Worm (Caenorhabditis elegans) whole organism, L1 larva: Measurements from ENCODE around the gene tbx-11.
A peak's percentile ranks its signal among the peaks of the same experiment; 100 is the strongest.

Source experiments
- C04F5.9 ChIP-seq: sonication (generic microtip); optimal IDR thresholded peaks from 2 replicates; lab custom pipeline; 2016; ENCODE audit warnings: missing genetic modification characterization, missing compliant biosample characterization
- C16A3.4 ChIP-seq: fragments of 150-350 bp; optimal IDR thresholded peaks from 2 replicates; lab custom pipeline; 2014; ENCODE audit warnings: missing biosample characterization, missing genetic modification characterization
- C34B4.2 ChIP-seq: sonication (generic microtip); optimal IDR thresholded peaks from 2 replicates; lab custom pipeline; 2017; ENCODE audit warnings: mild to moderate bottlenecking, missing genetic modification characterization, missing compliant biosample characterization
- ceh-63 ChIP-seq: fragments of 200-800 bp; sonication (Bioruptor generic); optimal IDR thresholded peaks from 2 replicates; lab custom pipeline; 2018; ENCODE audit warnings: mild to moderate bottlenecking, missing genetic modification characterization, missing compliant biosample characterization
- ceh-88 ChIP-seq: fragments of 200-800 bp; sonication (Bioruptor generic); IDR thresholded peaks from 2 replicates; pipeline ENCODE4 v1.3.6; 2022; ENCODE audit warnings: missing genetic modification characterization, missing compliant biosample characterization
- ceh-90 ChIP-seq: sonication (generic microtip); optimal IDR thresholded peaks from 2 replicates; lab custom pipeline; 2016; ENCODE audit warnings: missing genetic modification characterization, missing compliant biosample characterization
- ces-1 ChIP-seq: fragments of 150-350 bp; optimal IDR thresholded peaks from 2 replicates; lab custom pipeline; 2014; ENCODE audit warnings: missing biosample characterization, missing genetic modification reagents, missing genetic modification characterization
- dpl-1 ChIP-seq, 3 experiments: fragments of 150-350 bp in 2 of 3; sonication (generic microtip) in 1 of 3; optimal IDR thresholded peaks; 2 replicates each; lab custom pipeline; 2014 to 2017; ENCODE audit warnings: missing biosample characterization in 3 of 3, missing genetic modification characterization in 3 of 3, missing genetic modification reagents in 3 of 3
- dsc-1 ChIP-seq: sonication (generic microtip); optimal IDR thresholded peaks from 2 replicates; lab custom pipeline; 2016; ENCODE audit warnings: mild to moderate bottlenecking, missing genetic modification characterization, missing compliant biosample characterization
- efl-1 ChIP-seq, 4 experiments: fragments of 150-350 bp; optimal IDR thresholded peaks in 3 of 4; peaks in 1 of 4; 1 replicate in 1 of 4; 2 replicates in 3 of 4; lab custom pipeline; 2014; ENCODE audit warnings: missing biosample characterization in 2 of 4, missing genetic modification characterization in 2 of 4, missing genetic modification reagents in 2 of 4
- egl-13 ChIP-seq: sonication (generic microtip); optimal IDR thresholded peaks from 2 replicates; lab custom pipeline; 2016; ENCODE audit warnings: missing genotype, missing genetic modification reagents, missing genetic modification characterization, missing compliant biosample characterization
- elt-2 ChIP-seq: sonication (generic microtip); optimal IDR thresholded peaks from 2 replicates; lab custom pipeline; 2016; ENCODE audit warnings: missing genetic modification characterization, mild to moderate bottlenecking, inconsistent platforms, missing compliant biosample characterization, missing genetic modification reagents
- elt-3 ChIP-seq, 6 experiments: fragments of 150-350 bp in 1 of 6; sonication (generic microtip); optimal IDR thresholded peaks; 2 replicates each; lab custom pipeline; 2017 to 2018; ENCODE audit warnings: missing biosample characterization in 6 of 6, missing genetic modification characterization in 6 of 6, inconsistent platforms in 1 of 6
- fkh-10 ChIP-seq: sonication (generic microtip); optimal IDR thresholded peaks from 2 replicates; lab custom pipeline; 2017; ENCODE audit warnings: missing biosample characterization, missing genetic modification reagents, missing genetic modification characterization
- fkh-4 ChIP-seq: sonication (generic microtip); optimal IDR thresholded peaks from 2 replicates; lab custom pipeline; 2016; ENCODE audit warnings: missing compliant biosample characterization, missing genetic modification characterization, borderline replicate concordance
- grh-1 ChIP-seq: fragments of 200-800 bp; sonication (Bioruptor generic); IDR thresholded peaks from 2 replicates; pipeline ENCODE4 v1.3.6; 2022; ENCODE audit warnings: missing genetic modification reagents, missing genetic modification characterization, missing compliant biosample characterization
- irx-1 ChIP-seq: sonication (generic microtip); optimal IDR thresholded peaks from 2 replicates; lab custom pipeline; 2016; ENCODE audit warnings: missing genetic modification characterization, missing compliant biosample characterization
- isw-1 ChIP-seq: fragments of 200-800 bp; sonication (Bioruptor generic); IDR thresholded peaks from 2 replicates; pipeline ENCODE4 v1.3.6; 2022; ENCODE audit warnings: missing genetic modification characterization, missing compliant biosample characterization
- jun-1 ChIP-seq: fragments of 150-350 bp; optimal IDR thresholded peaks from 2 replicates; lab custom pipeline; 2014; ENCODE audit warnings: missing biosample characterization, missing genetic modification reagents, missing genetic modification characterization
- lin-13 ChIP-seq: fragments of 150-350 bp; optimal IDR thresholded peaks from 2 replicates; lab custom pipeline; 2014; ENCODE audit warnings: missing biosample characterization, missing genetic modification reagents, missing genetic modification characterization
- lin-35 ChIP-seq, 2 experiments: fragments of 150-350 bp; optimal IDR thresholded peaks; 2 replicates each; lab custom pipeline; 2014; ENCODE audit warnings: missing biosample characterization in 2 of 2, missing genetic modification characterization in 2 of 2, missing genetic modification reagents in 2 of 2
- lin-39 ChIP-seq: fragments of 150-350 bp; optimal IDR thresholded peaks from 2 replicates; lab custom pipeline; 2014; ENCODE audit warnings: missing biosample characterization, missing genetic modification reagents, missing genetic modification characterization
- lsy-2 ChIP-seq, 2 experiments: fragments of 150-350 bp; optimal IDR thresholded peaks; 2 replicates each; lab custom pipeline; 2014; ENCODE audit warnings: missing biosample characterization in 2 of 2, missing genetic modification characterization in 2 of 2
- mab-9 ChIP-seq: fragments of 200-800 bp; sonication (Bioruptor generic); IDR thresholded peaks from 2 replicates; pipeline ENCODE4 v1.3.6; 2022; ENCODE audit warnings: missing genetic modification reagents, missing genetic modification characterization, missing compliant biosample characterization
- mep-1 ChIP-seq: fragments of 150-350 bp; optimal IDR thresholded peaks from 2 replicates; lab custom pipeline; 2014; ENCODE audit warnings: missing biosample characterization, missing genetic modification characterization
- nhr-19 ChIP-seq: fragments of 200-800 bp; sonication (Bioruptor generic); conservative IDR thresholded peaks from 2 replicates; pipeline ENCODE4 v1.3.6; 2022; ENCODE audit warnings: missing genetic modification characterization, missing compliant biosample characterization
- nhr-28 ChIP-seq: fragments of 150-350 bp; optimal IDR thresholded peaks from 2 replicates; lab custom pipeline; 2014; ENCODE audit warnings: missing biosample characterization, missing genetic modification characterization
- nhr-47 ChIP-seq: sonication (generic microtip); optimal IDR thresholded peaks from 2 replicates; lab custom pipeline; 2016; ENCODE audit warnings: mild to moderate bottlenecking, missing genetic modification characterization, moderate library complexity, missing compliant biosample characterization
- nhr-84 ChIP-seq: sonication (generic microtip); optimal IDR thresholded peaks from 2 replicates; lab custom pipeline; 2017; ENCODE audit warnings: missing biosample characterization, missing genetic modification characterization
- nhr-85 ChIP-seq: sonication (generic microtip); peaks from one replicate; lab custom pipeline; 2016; ENCODE audit warnings: missing genetic modification characterization, inconsistent platforms, missing compliant biosample characterization
- snu-23 ChIP-seq: sonication (generic microtip); optimal IDR thresholded peaks from 2 replicates; lab custom pipeline; 2016; ENCODE audit warnings: missing genetic modification characterization, missing compliant biosample characterization
- sox-4 ChIP-seq: sonication (generic microtip); optimal IDR thresholded peaks from 2 replicates; lab custom pipeline; 2016; ENCODE audit warnings: missing genetic modification characterization, missing compliant biosample characterization
- swsn-7 ChIP-seq: sonication (generic microtip); optimal IDR thresholded peaks from 2 replicates; lab custom pipeline; 2016; ENCODE audit warnings: missing genetic modification characterization, missing compliant biosample characterization
- tbx-2 ChIP-seq: sonication (generic microtip); optimal IDR thresholded peaks from 2 replicates; lab custom pipeline; 2016; ENCODE audit warnings: missing genetic modification characterization, missing compliant biosample characterization
- tlp-1 ChIP-seq: fragments of 150-350 bp; optimal IDR thresholded peaks from 2 replicates; lab custom pipeline; 2014; ENCODE audit warnings: missing biosample characterization, missing genetic modification characterization
- unc-30 ChIP-seq: sonication (generic microtip); optimal IDR thresholded peaks from 2 replicates; lab custom pipeline; 2017; ENCODE audit warnings: missing biosample characterization, missing genetic modification characterization
- vab-15 ChIP-seq: sonication (generic microtip); optimal IDR thresholded peaks from 2 replicates; lab custom pipeline; 2017; ENCODE audit warnings: missing genotype, mild to moderate bottlenecking, missing genetic modification characterization, missing compliant biosample characterization
- zip-4 ChIP-seq: fragments of 200-800 bp; sonication (Bioruptor generic); optimal IDR thresholded peaks from 2 replicates; lab custom pipeline; 2018; ENCODE audit warnings: mild to moderate bottlenecking, missing genetic modification characterization, moderate library complexity, missing compliant biosample characterization
- ztf-11 ChIP-seq, 2 experiments: sonication (generic microtip); optimal IDR thresholded peaks; 2 replicates each; lab custom pipeline; 2016 to 2017; ENCODE audit warnings: missing genetic modification characterization in 2 of 2, missing biosample characterization in 1 of 2, missing compliant biosample characterization in 1 of 2

The tbx-11 gene

ce11 chrIII:6008989-6009610 is 37.7 kb downstream of the tbx-11 start, which contains the start of the genes gcna-1 and eftu-2 (continued):
- peak; percentile 78 to 87 for TF ChIP-seq lin-35 (GFP tag; optimal IDR thresholded peaks at IDR 0.05; lab: Kevin White, UChicago)
- TF ChIP-seq nhr-84 (tag; lab: Kevin White, UChicago) = no peak
- TF ChIP-seq sox-4 = no peak
- TF ChIP-seq C16A3.4 (tag; lab: Kevin White, UChicago) = peak; percentile 38
- peak; percentile 53 for TF ChIP-seq dsc-1 (tag; lab: Kevin White, UChicago)
- TF ChIP-seq ceh-90 = no peak
- no peak for TF ChIP-seq C34B4.2
- peak; percentile 69 for TF ChIP-seq nhr-85 (tag; lab: Kevin White, UChicago)
- TF ChIP-seq grh-1 (GFP tag; lab: Robert Waterston, UW) = no peak
- TF ChIP-seq nhr-47 (tag; lab: Kevin White, UChicago) = peak; percentile 72
- peak; percentile 8; the same call in 1 of the 2 replicates for TF ChIP-seq nhr-19 (GFP tag; lab: Robert Waterston, UW)
- no peak for TF ChIP-seq zip-4
- no peak for TF ChIP-seq ces-1 (GFP tag; lab: Kevin White, UChicago)
- peak; percentile 19 for TF ChIP-seq lin-13 (GFP tag; lab: Kevin White, UChicago)
- TF ChIP-seq lsy-2 (tag; optimal IDR thresholded peaks at IDR 0.05; lab: Kevin White, UChicago) = peak; percentile 78 to 97
- no peak for TF ChIP-seq fkh-10 (GFP tag; lab: Kevin White, UChicago)
- no peak for TF ChIP-seq lin-39 (tag; lab: Kevin White, UChicago)
- peak; percentile 61 for TF ChIP-seq egl-13
- no peak for TF ChIP-seq mep-1
- TF ChIP-seq tbx-2 (tag; lab: Kevin White, UChicago) = peak; percentile 66
- peak; percentile 56 for TF ChIP-seq irx-1 (tag; lab: Kevin White, UChicago)
- peak; percentile 47 for TF ChIP-seq isw-1 (GFP tag; lab: Robert Waterston, UW)
- TF ChIP-seq dpl-1 (GFP tag; optimal IDR thresholded peaks at IDR 0.05; lab: Kevin White, UChicago) = peak; percentile 77 to 86 (median 80)
- peak in 1 of 6 experiments; percentile 3 for TF ChIP-seq elt-3 (tag; optimal IDR thresholded peaks at IDR 0.05; lab: Kevin White, UChicago)
- no peak for TF ChIP-seq nhr-28 (tag; lab: Kevin White, UChicago)
- TF ChIP-seq ztf-11 (tag; optimal IDR thresholded peaks at IDR 0.05; lab: Kevin White, UChicago) = no peak
- TF ChIP-seq swsn-7 = peak; percentile 60
- no peak for TF ChIP-seq jun-1 (tag; lab: Kevin White, UChicago)
- TF ChIP-seq unc-30 (tag; lab: Kevin White, UChicago) = no peak

- no peak for TF ChIP-seq snu-23 (GFP tag; lab: Kevin White, UChicago)
- no peak for TF ChIP-seq ceh-63
- no peak for TF ChIP-seq efl-1 (optimal IDR thresholded peaks at IDR 0.05; lab: Kevin White, UChicago)
- TF ChIP-seq efl-1 (GFP tag; optimal IDR thresholded peaks at IDR 0.05 in 1 of 2; lab: Kevin White, UChicago) = peak in 1 of 2 experiments; percentile 90
- TF ChIP-seq tlp-1 (tag; lab: Kevin White, UChicago) = no peak
- no peak for TF ChIP-seq nhr-47 (tag; lab: Kevin White, UChicago)
- peak; percentile 12 for TF ChIP-seq dsc-1 (tag; lab: Kevin White, UChicago)
- no peak for TF ChIP-seq fkh-4
- no peak for TF ChIP-seq ceh-88 (GFP tag; lab: Robert Waterston, UW)
- TF ChIP-seq vab-15 = no peak
- no peak for TF ChIP-seq ceh-90
- no peak for TF ChIP-seq C34B4.2
- TF ChIP-seq lin-35 (GFP tag; optimal IDR thresholded peaks at IDR 0.05; lab: Kevin White, UChicago) = no peak
- TF ChIP-seq isw-1 (GFP tag; lab: Robert Waterston, UW) = no peak
Measured at ce11 chrIII:6006453-6006852, 40.3 kb downstream of the tbx-11 start.

- no peak for TF ChIP-seq mab-9
- no peak for TF ChIP-seq ztf-11 (tag; optimal IDR thresholded peaks at IDR 0.05; lab: Kevin White, UChicago)
- no peak for TF ChIP-seq efl-1 (optimal IDR thresholded peaks at IDR 0.05; lab: Kevin White, UChicago)
- peak in 1 of 2 experiments; percentile 51 for TF ChIP-seq efl-1 (GFP tag; optimal IDR thresholded peaks at IDR 0.05 in 1 of 2; lab: Kevin White, UChicago)
- no peak for TF ChIP-seq C04F5.9 (tag; lab: Kevin White, UChicago)
- TF ChIP-seq elt-2 (tag; lab: Kevin White, UChicago) = no peak
Measured at ce11 chrIII:6002024-6002423, 44.8 kb downstream of the tbx-11 start.
